Fruit fly (Drosophila melanogaster): ENCODE data around the gene crp.

dm6 chr2L:16277922-16278321 lies 9.6 kb downstream of the crp start:
- TF ChIP-seq CG14655 (GFP tag; optimal IDR thresholded peaks at IDR 0.05), result no peak
- no peak for TF ChIP-seq CG15710 (tag; optimal IDR thresholded peaks at IDR 0.05)
- no peak for TF ChIP-seq CG8301 (tag; optimal IDR thresholded peaks at IDR 0.05)
- no peak for TF ChIP-seq fd96Ca (GFP tag; IDR thresholded peaks at IDR 0.05)
- no peak for TF ChIP-seq rn (GFP tag; IDR thresholded peaks at IDR 0.05)
- TF ChIP-seq CG34367 (tag; optimal IDR thresholded peaks at IDR 0.05), result no peak
- TF ChIP-seq CG10348 (GFP tag; IDR thresholded peaks at IDR 0.05), result no peak
- no peak for TF ChIP-seq CG9948 (tag; optimal IDR thresholded peaks at IDR 0.05)
- TF ChIP-seq CG17806 (tag; optimal IDR thresholded peaks at IDR 0.05), result no peak
- no peak for TF ChIP-seq Pif1B (GFP tag; optimal IDR thresholded peaks at IDR 0.05)
- TF ChIP-seq D1 (tag; optimal IDR thresholded peaks at IDR 0.05), result no peak
- TF ChIP-seq Ets98B (GFP tag; IDR thresholded peaks at IDR 0.05), result no peak
- no peak for TF ChIP-seq gl (tag; optimal IDR thresholded peaks at IDR 0.05)
- no peak for TF ChIP-seq CG12605 (GFP tag; IDR thresholded peaks at IDR 0.05)

All from whole organism, pupa.